Comparison of ENCODE assay signal across 4 worm cellular contexts in the genomic region with DNA sequence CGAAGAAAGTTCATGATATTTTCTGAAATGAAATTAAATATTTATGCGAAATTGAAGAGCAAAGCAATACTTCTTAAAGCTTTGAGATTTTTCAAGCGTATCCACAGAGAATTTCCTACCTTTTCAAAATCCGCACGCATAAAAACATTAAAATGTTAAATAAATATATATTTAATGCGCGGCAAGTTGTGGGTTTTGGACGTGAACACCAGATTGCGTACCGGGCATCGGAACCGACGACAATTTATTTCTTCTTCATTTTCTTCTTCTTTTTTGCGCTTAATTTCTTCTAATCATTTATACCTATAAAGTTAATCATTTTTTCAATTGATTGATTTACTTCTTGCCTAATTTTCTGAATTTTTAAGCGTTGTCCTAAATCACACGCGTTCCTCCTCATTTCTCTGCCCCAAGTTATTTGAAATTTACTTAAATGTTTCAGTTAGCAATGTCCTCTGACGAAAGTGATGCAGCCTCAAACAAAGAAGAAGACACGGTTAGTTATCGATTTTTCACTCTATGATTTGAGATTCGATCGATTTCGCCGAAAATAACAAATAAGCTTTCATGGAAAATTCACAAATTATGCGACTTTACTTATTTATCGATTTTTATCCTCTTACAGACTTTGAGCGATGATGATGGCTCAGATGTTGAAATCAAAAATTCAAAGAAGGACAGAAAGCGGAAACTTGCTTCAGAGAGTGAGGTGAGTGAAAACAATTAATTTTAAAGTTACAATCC.
TF ChIP-seq lines count a peak whose summit lies in the region.

A gene (minus strand): TSS at position 167 of the 744 bp plus-strand sequence.
A gene (plus strand): TSS at position 443 of the 744 bp plus-strand sequence.

TF ChIP-seq in whole organism, L1 larva, 84 proteins besides CTCF, POLR2A, EP300 and RAD21 (continued from another document):
- TF ChIP-seq nhr-20 (tag; optimal IDR thresholded peaks at IDR 0.05; lab: Kevin White, UChicago) (peak; percentile 34), hlh-4 (tag; optimal IDR thresholded peaks at IDR 0.05; lab: Kevin White, UChicago) (no peak), elt-2 (tag; optimal IDR thresholded peaks at IDR 0.05; lab: Kevin White, UChicago) (no peak), unc-130 (tag; optimal IDR thresholded peaks at IDR 0.05; lab: Kevin White, UChicago) (peak; percentile 61), nhr-71 (tag; optimal IDR thresholded peaks at IDR 0.05; lab: Kevin White, UChicago) (peak; percentile 48), jun-1 (tag; optimal IDR thresholded peaks at IDR 0.05; lab: Kevin White, UChicago) (no peak), nhr-19 (GFP tag; conservative IDR thresholded peaks at IDR 0.05; lab: Robert Waterston, UW) (0 out of 2 replicates have a peak, but pooled peaks have one; percentile 12), tlp-1 (tag; optimal IDR thresholded peaks at IDR 0.05; lab: Kevin White, UChicago) (no peak), ama-1 (optimal IDR thresholded peaks at IDR 0.05; lab: Kevin White, UChicago) (no peak), xbp-1 (tag; optimal IDR thresholded peaks at IDR 0.05; lab: Kevin White, UChicago) (peak; percentile 16), ceh-63 (GFP tag; optimal IDR thresholded peaks at IDR 0.05; lab: Kevin White, UChicago) (no peak), fkh-8 (tag; optimal IDR thresholded peaks at IDR 0.05; lab: Kevin White, UChicago) (no peak), C04F5.9 (tag; optimal IDR thresholded peaks at IDR 0.05; lab: Kevin White, UChicago) (no peak), grh-1 (GFP tag; IDR thresholded peaks at IDR 0.05; lab: Robert Waterston, UW) (no peak), swsn-7 (tag; optimal IDR thresholded peaks at IDR 0.05; lab: Kevin White, UChicago) (peak; percentile 25), tbx-2 (tag; optimal IDR thresholded peaks at IDR 0.05; lab: Kevin White, UChicago) (no peak), nhr-47 (tag; optimal IDR thresholded peaks at IDR 0.05; lab: Kevin White, UChicago) (peak; percentile 52), rnt-1 (tag; optimal IDR thresholded peaks at IDR 0.05; lab: Kevin White, UChicago) (peak; percentile 5)

TF ChIP-seq in whole organism, L2 larva, 48 proteins besides CTCF, POLR2A, EP300 and RAD21 (continued from another document):
- TF ChIP-seq lin-39 (tag; optimal IDR thresholded peaks at IDR 0.05; lab: Kevin White, UChicago) (no peak), unc-62 (GFP tag; optimal IDR thresholded peaks at IDR 0.05; lab: Kevin White, UChicago) (no peak), C34F6.9 (tag; optimal IDR thresholded peaks at IDR 0.05; lab: Kevin White, UChicago) (no peak), nhr-237 (tag; optimal IDR thresholded peaks at IDR 0.05; lab: Kevin White, UChicago) (no peak), R02D3.7 (tag; optimal IDR thresholded peaks at IDR 0.05; lab: Kevin White, UChicago) (no peak), sma-9 (GFP tag; optimal IDR thresholded peaks at IDR 0.05; lab: Kevin White, UChicago) (no peak), sma-9 (tag; optimal IDR thresholded peaks at IDR 0.05; lab: Kevin White, UChicago) (no peak)
TF ChIP-seq in whole organism, L2 larva: peak in this region for 3.

TF ChIP-seq in whole organism, L3 larva, 47 proteins besides CTCF, POLR2A, EP300 and RAD21 (continued from another document):
- TF ChIP-seq ama-1 (optimal IDR thresholded peaks at IDR 0.05; lab: Kevin White, UChicago): no peak
- no peak for TF ChIP-seq lin-39 (tag; optimal IDR thresholded peaks at IDR 0.05; lab: Kevin White, UChicago)
- TF ChIP-seq nhr-23 (tag; optimal IDR thresholded peaks at IDR 0.05; lab: Kevin White, UChicago): peak; percentile 21
- peak; percentile 36 for TF ChIP-seq lin-15B (tag; optimal IDR thresholded peaks at IDR 0.05; lab: Kevin White, UChicago)
- TF ChIP-seq unc-39 (tag; optimal IDR thresholded peaks at IDR 0.05; lab: Kevin White, UChicago): no peak
- no peak for TF ChIP-seq nhr-237 (tag; optimal IDR thresholded peaks at IDR 0.05; lab: Kevin White, UChicago)
- TF ChIP-seq pqm-1 (tag; optimal IDR thresholded peaks at IDR 0.05; lab: Kevin White, UChicago): no peak
- no peak for TF ChIP-seq nhr-77 (tag; optimal IDR thresholded peaks at IDR 0.05; lab: Kevin White, UChicago)
- TF ChIP-seq nhr-43 (tag; optimal IDR thresholded peaks at IDR 0.05; lab: Kevin White, UChicago; ENCODE audit: poor library complexity, severe bottlenecking): no peak
- TF ChIP-seq elt-3 (tag; optimal IDR thresholded peaks at IDR 0.05; lab: Kevin White, UChicago): no peak
- no peak for TF ChIP-seq sea-2 (GFP tag; optimal IDR thresholded peaks at IDR 0.05; lab: Kevin White, UChicago)
- no peak for TF ChIP-seq daf-12 (tag; optimal IDR thresholded peaks at IDR 0.05; lab: Kevin White, UChicago)
- TF ChIP-seq fkh-10 (GFP tag; optimal IDR thresholded peaks at IDR 0.05; lab: Kevin White, UChicago): no peak
- no peak for TF ChIP-seq egl-27 (tag; optimal IDR thresholded peaks at IDR 0.05; lab: Kevin White, UChicago)
- no peak for TF ChIP-seq tbx-2 (tag; optimal IDR thresholded peaks at IDR 0.05; lab: Kevin White, UChicago)
- no peak for TF ChIP-seq lsy-12 (tag; optimal IDR thresholded peaks at IDR 0.05; lab: Kevin White, UChicago)
- TF ChIP-seq ceh-28 (tag; optimal IDR thresholded peaks at IDR 0.05; lab: Kevin White, UChicago): peak; percentile 35
- TF ChIP-seq eor-1 (tag; optimal IDR thresholded peaks at IDR 0.05; lab: Kevin White, UChicago): no peak
- TF ChIP-seq egl-5 (tag; optimal IDR thresholded peaks at IDR 0.05; lab: Kevin White, UChicago): no peak
- peak; percentile 64 for TF ChIP-seq pha-4 (tag; optimal IDR thresholded peaks at IDR 0.05; lab: Kevin White, UChicago)
- TF ChIP-seq hmg-11 (tag; optimal IDR thresholded peaks at IDR 0.05; lab: Kevin White, UChicago): peak; percentile 47

TF ChIP-seq in whole organism, L4 larva, 104 proteins besides CTCF, POLR2A, EP300 and RAD21 (continued from another document):
- TF ChIP-seq duxl-1 (tag; optimal IDR thresholded peaks at IDR 0.05; lab: Kevin White, UChicago; ENCODE audit: poor library complexity) (no peak), T20F7.1 (GFP tag; optimal IDR thresholded peaks at IDR 0.05; lab: Kevin White, UChicago) (no peak), nhr-25 (tag; optimal IDR thresholded peaks at IDR 0.05; lab: Kevin White, UChicago; ENCODE audit: borderline replicate concordance, insufficient read depth) (no peak), Y5F2A.4 (GFP tag; optimal IDR thresholded peaks at IDR 0.05; lab: Kevin White, UChicago) (no peak), nhr-48 (tag; optimal IDR thresholded peaks at IDR 0.05; lab: Kevin White, UChicago) (no peak), mes-2 (tag; optimal IDR thresholded peaks at IDR 0.05; lab: Kevin White, UChicago; ENCODE audit: poor library complexity, severe bottlenecking) (peak; percentile 65), F49E8.2 (tag; optimal IDR thresholded peaks at IDR 0.05; lab: Kevin White, UChicago; ENCODE audit: borderline replicate concordance) (no peak), daf-16 (GFP tag; optimal IDR thresholded peaks at IDR 0.05; lab: Kevin White, UChicago) (no peak), daf-16 (tag; optimal IDR thresholded peaks at IDR 0.05; lab: Kevin White, UChicago) (no peak), vab-7 (GFP tag; IDR thresholded peaks at IDR 0.05; lab: Robert Waterston, UW) (no peak), lsy-2 (tag; optimal IDR thresholded peaks at IDR 0.05; lab: Kevin White, UChicago) (peak in 1 of 2 experiments; percentile 56), madf-5 (GFP tag; IDR thresholded peaks at IDR 0.05; lab: Robert Waterston, UW) (no peak), lin-39 (tag; optimal IDR thresholded peaks at IDR 0.05; lab: Kevin White, UChicago) (no peak), unc-62 (GFP tag; optimal IDR thresholded peaks at IDR 0.05 in 1 of 2; lab: Kevin White, UChicago) (peak in 1 of 2 experiments; percentile 8), unc-62 (tag; optimal IDR thresholded peaks at IDR 0.05; lab: Kevin White, UChicago) (no peak), rbr-2 (tag; optimal IDR thresholded peaks at IDR 0.05; lab: Kevin White, UChicago) (no peak), daf-19 (GFP tag; conservative IDR thresholded peaks at IDR 0.05; lab: Robert Waterston, UW) (no peak), fos-1 (tag; optimal IDR thresholded peaks at IDR 0.05; lab: Kevin White, UChicago) (no peak), snpc-1.2 (GFP tag; IDR thresholded peaks at IDR 0.05; lab: Robert Waterston, UW) (no peak), ceh-82 (tag; optimal IDR thresholded peaks at IDR 0.05; lab: Kevin White, UChicago) (no peak), attf-4 (tag; optimal IDR thresholded peaks at IDR 0.05; lab: Kevin White, UChicago) (no peak), fkh-10 (GFP tag; optimal IDR thresholded peaks at IDR 0.05; lab: Kevin White, UChicago) (no peak), snpc-4 (tag; optimal IDR thresholded peaks at IDR 0.05; lab: Kevin White, UChicago) (no peak), set-16 (GFP tag; IDR thresholded peaks at IDR 0.05; lab: Robert Waterston, UW) (no peak), mdl-1 (tag; optimal IDR thresholded peaks at IDR 0.05; lab: Kevin White, UChicago) (no peak), ceh-44 (GFP tag; IDR thresholded peaks at IDR 0.05; lab: Robert Waterston, UW) (no peak), dpl-1 (GFP tag; optimal IDR thresholded peaks at IDR 0.05; lab: Kevin White, UChicago) (peak; percentile 29), F26F4.8 (GFP tag; conservative IDR thresholded peaks at IDR 0.05; lab: Robert Waterston, UW) (no peak), zip-11 (GFP tag; IDR thresholded peaks at IDR 0.05; lab: Robert Waterston, UW) (no peak), Y75B8A.6 (GFP tag; IDR thresholded peaks at IDR 0.05; lab: Robert Waterston, UW) (no peak), tag-97 (GFP tag; IDR thresholded peaks at IDR 0.05; lab: Robert Waterston, UW) (no peak), dve-1 (tag; optimal IDR thresholded peaks at IDR 0.05; lab: Kevin White, UChicago; ENCODE audit: insufficient read depth) (no peak)
